Worm (Caenorhabditis elegans) whole organism, L4/young adult: ENCODE results near the gene jmjd-3.1.

Experiments
- W03F9.2 ChIP-seq: fragments of 150-350 bp; optimal IDR thresholded peaks from 2 replicates; lab custom pipeline; 2014; ENCODE audit warnings: missing biosample characterization, missing genetic modification characterization
- him-1 ChIP-seq: sonication (generic microtip); optimal IDR thresholded peaks from 2 replicates; lab custom pipeline; 2016; ENCODE audit warnings: missing genotype, missing genetic modification reagents, missing genetic modification characterization, missing compliant biosample characterization

DNA sequence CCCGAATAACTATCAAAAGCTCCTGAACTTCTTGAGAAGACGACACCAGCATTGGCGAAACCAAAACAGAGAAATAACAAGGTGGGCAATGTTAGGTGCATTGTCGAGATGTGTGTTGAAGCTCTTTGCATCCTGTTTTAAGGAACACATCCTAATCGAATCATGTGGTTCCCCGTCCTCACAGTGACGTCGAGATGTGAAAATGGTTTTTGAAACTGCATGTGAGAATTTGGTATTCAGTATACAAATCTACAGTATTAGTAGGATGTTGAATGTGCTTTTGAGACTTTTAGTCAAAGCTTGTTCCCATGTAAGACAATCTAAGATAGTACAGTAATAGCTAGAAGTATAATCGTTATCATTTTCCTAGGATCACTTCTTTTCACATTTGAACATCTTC, 26.8 kb downstream of the jmjd-3.1 start, which contains the start of gene F18E9.7:
- TF ChIP-seq him-1 (tag; lab: Kevin White, UChicago) (no peak), W03F9.2 (no peak)
